Fruit fly (Drosophila melanogaster): ENCODE data around the gene CG7878.

- TF ChIP-seq psq (optimal IDR thresholded peaks at IDR 0.05) = no peak
- TF ChIP-seq h (optimal IDR thresholded peaks at IDR 0.05) = no peak
- TF ChIP-seq insv (optimal IDR thresholded peaks at IDR 0.05) = no peak
- no peak for TF ChIP-seq ttk (optimal IDR thresholded peaks at IDR 0.05)
- TF ChIP-seq Myc (optimal IDR thresholded peaks at IDR 0.05) = no peak
Observed at dm6 chr3R:8134544-8134943, 12.0 kb downstream of the CG7878 start.

All from Kc167 (cell line).